Worm (Caenorhabditis elegans): ENCODE results near the gene Y22D7AL.16.

DNA sequence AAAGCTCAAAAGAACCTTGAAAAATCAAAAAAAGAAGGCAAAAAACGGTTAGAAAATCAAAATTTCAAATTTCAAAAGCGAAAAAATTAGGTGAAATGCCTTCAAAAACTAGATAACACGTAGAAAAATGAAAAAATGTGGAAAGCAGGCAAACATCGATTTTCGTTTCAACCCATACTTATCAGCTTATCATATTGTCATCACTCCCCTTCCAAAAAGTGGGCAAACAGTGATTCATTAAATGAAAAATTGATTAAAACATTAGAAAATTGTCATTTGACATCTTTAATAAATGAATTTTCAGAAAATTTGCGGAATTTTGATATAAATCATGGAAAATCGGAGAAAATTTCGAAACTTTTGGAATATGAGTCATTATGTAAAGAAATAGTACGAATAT, 4.0 kb downstream of the Y22D7AL.16 start:
- TF ChIP-seq unc-55 (GFP tag; optimal IDR thresholded peaks at IDR 0.05) (no peak), ztf-16 (tag; optimal IDR thresholded peaks at IDR 0.05) (no peak), pha-4 (tag; optimal IDR thresholded peaks at IDR 0.05) (no peak)
